Worm (Caenorhabditis elegans) whole organism, young adult: ENCODE data around the gene F07C6.4.

Experiments used
- F57A8.1 ChIP-seq: fragments of 200-800 bp; sonication (Bioruptor generic); optimal IDR thresholded peaks from 2 replicates; lab custom pipeline; 2018; ENCODE audit warnings: mild to moderate bottlenecking, missing genetic modification characterization, moderate library complexity, missing compliant biosample characterization
- K12H6.12 ChIP-seq: fragments of 200-800 bp; sonication (Bioruptor generic); optimal IDR thresholded peaks from 2 replicates; lab custom pipeline; 2018; ENCODE audit warnings: mild to moderate bottlenecking, missing genetic modification characterization, missing compliant biosample characterization
- Y53G8AR.9 ChIP-seq: fragments of 200-800 bp; sonication (Bioruptor generic); conservative IDR thresholded peaks from 2 replicates; pipeline ENCODE4 v1.3.6; 2022; ENCODE audit warnings: missing genetic modification reagents, missing genetic modification characterization, missing compliant biosample characterization
- ama-1 ChIP-seq, 3 experiments: fragments of 150-350 bp in 1 of 3; sonication (generic microtip) in 2 of 3; optimal IDR thresholded peaks; 2 replicates each; lab custom pipeline; 2014 to 2018; ENCODE audit warnings: missing biosample characterization in 2 of 3, missing genetic modification characterization in 2 of 3, missing genetic modification reagents in 2 of 3
- dpl-1 ChIP-seq: fragments of 150-350 bp; optimal IDR thresholded peaks from 2 replicates; lab custom pipeline; 2014; ENCODE audit warnings: missing biosample characterization, missing genetic modification reagents, missing genetic modification characterization
- madf-6 ChIP-seq: fragments of 200-800 bp; sonication (Bioruptor generic); IDR thresholded peaks from 2 replicates; pipeline ENCODE4 v1.3.6; 2022; ENCODE audit warnings: missing genetic modification reagents, missing genetic modification characterization, missing compliant biosample characterization
- nfya-1 ChIP-seq: sonication (generic microtip); optimal IDR thresholded peaks from 2 replicates; lab custom pipeline; 2017; ENCODE audit warnings: antibody characterized with exemption, missing compliant biosample characterization, missing genetic modification characterization, borderline replicate concordance; ENCODE audit not compliant: insufficient read depth
- nhr-179 ChIP-seq: sonication (generic microtip); optimal IDR thresholded peaks from 2 replicates; lab custom pipeline; 2016; ENCODE audit warnings: mild to moderate bottlenecking, missing genetic modification characterization, missing compliant biosample characterization
- sea-2 ChIP-seq: fragments of 200-800 bp; sonication (Bioruptor generic); IDR thresholded peaks from 2 replicates; pipeline ENCODE4 v1.3.6; 2022; ENCODE audit warnings: missing genetic modification characterization, missing compliant biosample characterization
- snpc-1.3 ChIP-seq: sonication (generic microtip); optimal IDR thresholded peaks from 2 replicates; lab custom pipeline; 2017; ENCODE audit warnings: missing genetic modification characterization, mild to moderate bottlenecking, missing compliant biosample characterization, antibody characterized with exemption, moderate library complexity, missing genotype, missing genetic modification reagents; ENCODE audit not compliant: insufficient read depth
- unc-62 ChIP-seq: fragments of 150-350 bp; optimal IDR thresholded peaks from 2 replicates; lab custom pipeline; 2014; ENCODE audit warnings: missing biosample characterization, missing genetic modification reagents, missing genetic modification characterization
- ztf-22 ChIP-seq: fragments of 200-800 bp; sonication (Bioruptor generic); optimal IDR thresholded peaks from 2 replicates; lab custom pipeline; 2018; ENCODE audit warnings: mild to moderate bottlenecking, missing genetic modification characterization, moderate library complexity, missing compliant biosample characterization

ce11 chrIV:12790871-12791270 lies 14.9 kb upstream of the F07C6.4 start, which contains the start of gene F07C6.2:
- TF ChIP-seq sea-2 (GFP tag; lab: Robert Waterston, UW): no peak
- TF ChIP-seq nhr-179: no peak
- TF ChIP-seq madf-6: no peak
- no peak for TF ChIP-seq ztf-22 (GFP tag; lab: Kevin White, UChicago)
- TF ChIP-seq Y53G8AR.9 (GFP tag; lab: Robert Waterston, UW): no peak
- no peak for TF ChIP-seq K12H6.12
- no peak for TF ChIP-seq dpl-1
- TF ChIP-seq unc-62: no peak
- no peak for TF ChIP-seq snpc-1.3
- TF ChIP-seq ama-1 (optimal IDR thresholded peaks at IDR 0.05; lab: Kevin White, UChicago): no peak
- TF ChIP-seq ama-1 (GFP tag; optimal IDR thresholded peaks at IDR 0.05; lab: Kevin White, UChicago): no peak
- TF ChIP-seq nfya-1 (tag; lab: Kevin White, UChicago): no peak
- no peak for TF ChIP-seq F57A8.1 (GFP tag; lab: Kevin White, UChicago)
